Fruit fly (Drosophila melanogaster) whole organism, adult: Measurements from ENCODE around the gene CG42465.

ENCODE experiments used
- CG7101 ChIP-seq: fragments of 200-800 bp; sonication (Bioruptor generic); optimal IDR thresholded peaks from 2 replicates; lab custom pipeline; 2018; ENCODE audit warnings: missing biosample characterization, mild to moderate bottlenecking, missing genetic modification characterization, moderate library complexity
- cnc ChIP-seq, 2 experiments: fragments of >200 bp; optimal IDR thresholded peaks; 2 replicates each; lab custom pipeline; 2017
- kay ChIP-seq: fragments of 200-800 bp; sonication (Bioruptor generic); peaks from one replicate; lab custom pipeline; 2016; ENCODE audit warnings: missing biosample characterization, missing genetic modification characterization, borderline replicate concordance

DNA sequence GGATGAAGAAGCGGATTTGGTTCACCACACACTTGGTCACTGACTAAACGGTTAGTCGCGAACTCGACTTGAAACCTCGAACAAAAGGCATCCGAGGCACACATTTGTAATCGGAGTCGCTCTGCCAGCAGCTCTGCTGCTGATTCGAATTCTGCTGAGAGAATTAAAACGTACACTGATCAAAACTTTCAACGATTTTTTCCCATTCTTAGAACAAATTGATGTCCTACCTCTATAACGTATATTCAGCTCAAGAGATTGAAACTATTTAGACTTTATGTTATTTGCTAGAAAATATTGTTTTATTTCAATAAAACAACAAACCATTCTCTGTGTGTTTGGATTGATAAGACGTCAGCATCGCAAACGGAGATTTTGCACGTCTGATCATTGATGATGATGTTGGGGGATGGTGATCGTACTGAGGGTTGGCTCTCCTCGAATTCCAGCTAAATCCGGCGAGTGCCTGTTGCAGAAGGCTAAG is 5.5 kb downstream of the CG42465 start, which contains the start of gene CG31778:
- no peak for TF ChIP-seq kay (GFP tag; lab: Kevin White, UChicago)
- TF ChIP-seq cnc (optimal IDR thresholded peaks at IDR 0.05; lab: Kevin White, UChicago), result no peak
- peak; percentile 73 for TF ChIP-seq CG7101 (tag; lab: Kevin White, UChicago)
